Fruit fly (Drosophila melanogaster) whole organism, pupa: Measurements from ENCODE around the gene Spn28Da.

ENCODE experiments used
- CG10348 ChIP-seq: fragments of 200-800 bp; sonication (Bioruptor generic); IDR thresholded peaks from 2 replicates; pipeline ENCODE4 v1.3.6; 2022; ENCODE audit warnings: missing biosample characterization, missing genetic modification characterization
- CG12605 ChIP-seq: fragments of 200-800 bp; sonication (Bioruptor generic); IDR thresholded peaks from 2 replicates; pipeline ENCODE4 v1.3.6; 2022; ENCODE audit warnings: missing biosample characterization, missing genetic modification characterization
- CG15710 ChIP-seq: fragments of 200-800 bp; sonication (Bioruptor generic); optimal IDR thresholded peaks from 2 replicates; lab custom pipeline; 2018; ENCODE audit warnings: missing biosample characterization, mild to moderate bottlenecking, missing genetic modification characterization, moderate library complexity
- CG17806 ChIP-seq: fragments of 200-800 bp; sonication (Bioruptor generic); optimal IDR thresholded peaks from 2 replicates; lab custom pipeline; 2018; ENCODE audit warnings: missing biosample characterization, mild to moderate bottlenecking, missing genetic modification characterization, moderate library complexity
- CG32121 ChIP-seq: fragments of 200-800 bp; sonication (Bioruptor generic); IDR thresholded peaks from 2 replicates; pipeline ENCODE4 v1.3.6; 2022; ENCODE audit warnings: missing biosample characterization, missing genetic modification characterization
- CG8159 ChIP-seq: fragments of 200-800 bp; sonication (Bioruptor generic); optimal IDR thresholded peaks from 3 replicates; lab custom pipeline; 2018; ENCODE audit warnings: missing biosample characterization, mild to moderate bottlenecking, missing genetic modification characterization, moderate library complexity
- CG8301 ChIP-seq: fragments of 200-800 bp; sonication (Bioruptor generic); optimal IDR thresholded peaks from 2 replicates; lab custom pipeline; 2018; ENCODE audit warnings: missing biosample characterization, mild to moderate bottlenecking, missing genetic modification characterization
- D1 ChIP-seq: fragments of 200-800 bp; sonication (Bioruptor generic); optimal IDR thresholded peaks from 2 replicates; lab custom pipeline; 2018; ENCODE audit warnings: missing biosample characterization, mild to moderate bottlenecking, missing genetic modification characterization, moderate library complexity
- EcR ChIP-seq: fragments of 200-800 bp; sonication (Bioruptor generic); optimal IDR thresholded peaks from 3 replicates; lab custom pipeline; 2019; ENCODE audit warnings: missing biosample characterization, missing genetic modification characterization, mild to moderate bottlenecking, moderate library complexity, missing genetic modification reagents
- Ets98B ChIP-seq: fragments of 200-800 bp; sonication (Bioruptor generic); IDR thresholded peaks from 2 replicates; pipeline ENCODE4 v1.3.6; 2022; ENCODE audit warnings: missing biosample characterization, missing genetic modification characterization
- Pif1B ChIP-seq: fragments of 200-800 bp; sonication (Bioruptor generic); optimal IDR thresholded peaks from 3 replicates; lab custom pipeline; 2016; ENCODE audit warnings: missing biosample characterization, missing genetic modification characterization
- fd96Ca ChIP-seq: fragments of 200-800 bp; sonication (Bioruptor generic); IDR thresholded peaks from 3 replicates; pipeline ENCODE4 v1.3.6; 2022; ENCODE audit warnings: missing biosample characterization, missing genetic modification characterization
- rn ChIP-seq: fragments of 200-800 bp; sonication (Bioruptor generic); IDR thresholded peaks from 2 replicates; pipeline ENCODE4 v1.3.6; 2022; ENCODE audit warnings: missing biosample characterization, missing genetic modification characterization

DNA sequence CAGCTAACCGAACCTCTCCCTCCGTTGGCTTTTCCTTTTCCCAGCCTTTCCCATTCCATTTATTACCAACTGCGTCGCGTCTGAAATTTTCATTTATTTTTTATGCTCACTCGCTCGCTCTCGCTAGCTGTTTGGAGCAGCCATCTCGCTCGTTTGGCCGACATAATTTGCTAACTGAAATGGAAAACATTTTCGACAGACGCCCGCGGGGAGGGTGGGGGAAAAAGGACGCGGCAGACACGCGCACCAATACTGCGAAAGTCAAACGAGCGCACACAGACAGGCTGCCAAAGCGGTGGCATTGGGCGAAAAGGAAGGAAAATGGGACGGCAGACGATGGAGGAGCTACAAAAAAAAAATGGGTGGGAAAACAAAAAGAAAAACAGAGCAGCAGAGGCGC is 47.5 kb upstream of the Spn28Da start:
- TF ChIP-seq CG32121 (GFP tag; lab: Robert Waterston, UW) (no peak), EcR (no peak), Pif1B (GFP tag; lab: Kevin White, UChicago) (no peak), CG12605 (no peak), CG8301 (tag; lab: Kevin White, UChicago) (no peak), D1 (tag; lab: Kevin White, UChicago) (no peak), CG17806 (tag; lab: Kevin White, UChicago) (no peak), CG10348 (GFP tag; lab: Robert Waterston, UW) (no peak), fd96Ca (no peak), CG15710 (tag; lab: Kevin White, UChicago) (no peak), rn (GFP tag; lab: Robert Waterston, UW) (no peak), CG8159 (tag; lab: Kevin White, UChicago) (no peak), Ets98B (GFP tag; lab: Robert Waterston, UW) (no peak)
